Worm (Caenorhabditis elegans): ENCODE results near the gene hch-1.

DNA sequence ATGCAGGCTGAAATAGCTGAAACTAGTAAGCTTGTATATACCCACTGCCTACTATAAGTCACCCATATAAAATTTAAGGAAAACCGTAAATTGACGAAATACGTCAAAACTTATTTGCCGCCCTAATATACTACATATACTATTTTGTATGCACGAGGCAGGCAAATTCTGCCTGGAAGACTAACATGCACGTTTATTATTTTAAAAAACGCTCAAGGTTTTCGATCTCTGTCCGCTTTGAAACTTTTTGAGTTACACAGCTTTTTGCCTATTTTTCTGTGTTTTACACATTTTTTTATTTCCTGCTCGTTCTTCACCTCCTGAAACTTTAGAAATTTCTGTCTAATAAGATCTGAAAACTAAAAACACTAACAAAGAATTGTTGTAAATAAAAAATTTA, 43.4 kb upstream of the hch-1 start:
- TF ChIP-seq mep-1 (tag; optimal IDR thresholded peaks at IDR 0.05) (no peak), unc-62 (GFP tag; optimal IDR thresholded peaks at IDR 0.05) (no peak), nhr-28 (tag; optimal IDR thresholded peaks at IDR 0.05) (no peak), nhr-237 (tag; optimal IDR thresholded peaks at IDR 0.05) (no peak), elt-3 (tag; optimal IDR thresholded peaks at IDR 0.05) (no peak)

Measured in whole organism, mixed stage, embryonic.